Worm (Caenorhabditis elegans) whole organism, midembryonic: ENCODE results near the gene H40L08.9.

ENCODE experiments used
- T22C8.4 ChIP-seq: fragments of 200-800 bp; sonication (Bioruptor generic); IDR thresholded peaks from 2 replicates; pipeline ENCODE4 v1.3.6; 2022; ENCODE audit warnings: missing genetic modification characterization, missing compliant biosample characterization
- cog-1 ChIP-seq: sonication (generic microtip); optimal IDR thresholded peaks from 2 replicates; lab custom pipeline; 2016; ENCODE audit warnings: missing genetic modification characterization, missing compliant biosample characterization
- tab-1 ChIP-seq: fragments of 200-800 bp; sonication (Bioruptor generic); IDR thresholded peaks from 2 replicates; pipeline ENCODE4 v1.3.6; 2022; ENCODE audit warnings: missing genetic modification characterization, missing compliant biosample characterization
- ztf-23 ChIP-seq: fragments of 200-800 bp; sonication (Bioruptor generic); IDR thresholded peaks from 2 replicates; pipeline ENCODE4 v1.3.6; 2022; ENCODE audit warnings: missing genetic modification reagents, missing genetic modification characterization, missing compliant biosample characterization
- ztf-29 ChIP-seq: fragments of 200-800 bp; sonication (Bioruptor generic); IDR thresholded peaks from 2 replicates; pipeline ENCODE4 v1.3.6; 2022; ENCODE audit warnings: missing genetic modification reagents, missing genetic modification characterization, missing compliant biosample characterization

ce11 chrX:15041340-15041739 lies 34.9 kb downstream of the H40L08.9 start:
- TF ChIP-seq ztf-23 (GFP tag; lab: Robert Waterston, UW) = no peak
- TF ChIP-seq T22C8.4 (GFP tag; lab: Robert Waterston, UW) = no peak
- no peak for TF ChIP-seq tab-1
- no peak for TF ChIP-seq ztf-29 (GFP tag; lab: Robert Waterston, UW)
- TF ChIP-seq cog-1 (tag; lab: Kevin White, UChicago) = no peak
